Worm (Caenorhabditis elegans) whole organism, L1 larva: Measurements from ENCODE around the gene D1054.1.

Experiments
- F16B12.6 ChIP-seq: fragments of 150-350 bp; optimal IDR thresholded peaks from 2 replicates; lab custom pipeline; 2014; ENCODE audit warnings: missing biosample characterization, missing genetic modification characterization
- ama-1 ChIP-seq: fragments of 150-350 bp; optimal IDR thresholded peaks from 2 replicates; lab custom pipeline; 2014
- fos-1 ChIP-seq: fragments of 150-350 bp; optimal IDR thresholded peaks from 2 replicates; lab custom pipeline; 2014; ENCODE audit warnings: missing biosample characterization, missing genetic modification characterization
- lin-39 ChIP-seq: fragments of 150-350 bp; optimal IDR thresholded peaks from 2 replicates; lab custom pipeline; 2014; ENCODE audit warnings: missing biosample characterization, missing genetic modification reagents, missing genetic modification characterization
- mef-2 ChIP-seq: fragments of 150-350 bp; optimal IDR thresholded peaks from 2 replicates; lab custom pipeline; 2014; ENCODE audit warnings: missing biosample characterization, missing genetic modification characterization
- nhr-11 ChIP-seq: fragments of 150-350 bp; optimal IDR thresholded peaks from 2 replicates; lab custom pipeline; 2014; ENCODE audit warnings: missing biosample characterization, missing genetic modification characterization
- nhr-12 ChIP-seq: sonication (generic microtip); optimal IDR thresholded peaks from 2 replicates; lab custom pipeline; 2017; ENCODE audit warnings: missing biosample characterization, missing genetic modification characterization
- nhr-90 ChIP-seq: sonication (generic microtip); optimal IDR thresholded peaks from 2 replicates; lab custom pipeline; 2016; ENCODE audit warnings: mild to moderate bottlenecking, missing genetic modification characterization, missing compliant biosample characterization; ENCODE audit not compliant: poor library complexity
- pqm-1 ChIP-seq: sonication (generic microtip); optimal IDR thresholded peaks from 3 replicates; lab custom pipeline; 2017; ENCODE audit warnings: missing biosample characterization, missing genetic modification characterization
- tlp-1 ChIP-seq: fragments of 150-350 bp; optimal IDR thresholded peaks from 2 replicates; lab custom pipeline; 2014; ENCODE audit warnings: missing biosample characterization, missing genetic modification characterization
- vab-15 ChIP-seq: sonication (generic microtip); optimal IDR thresholded peaks from 2 replicates; lab custom pipeline; 2017; ENCODE audit warnings: missing genotype, mild to moderate bottlenecking, missing genetic modification characterization, missing compliant biosample characterization

ce11 chrV:10773216-10773615 is 3.2 kb upstream of the D1054.1 start:
- TF ChIP-seq pqm-1 (tag; lab: Kevin White, UChicago) (no peak), F16B12.6 (tag; lab: Kevin White, UChicago) (no peak), vab-15 (tag; lab: Kevin White, UChicago) (no peak), tlp-1 (tag; lab: Kevin White, UChicago) (no peak), ama-1 (lab: Kevin White, UChicago) (no peak), mef-2 (tag; lab: Kevin White, UChicago) (no peak), nhr-12 (tag; lab: Kevin White, UChicago) (no peak), fos-1 (no peak), nhr-90 (tag; lab: Kevin White, UChicago) (no peak), nhr-11 (no peak), lin-39 (tag; lab: Kevin White, UChicago) (no peak)
